Worm (Caenorhabditis elegans) whole organism, L4 larva: ENCODE measurements around the gene C13A2.9.

ENCODE experiments used
- F26F4.8 ChIP-seq: fragments of 200-800 bp; sonication (Bioruptor generic); conservative IDR thresholded peaks from 2 replicates; pipeline ENCODE4 v1.3.6; 2022; ENCODE audit warnings: missing genetic modification characterization, missing compliant biosample characterization
- F37D6.2 ChIP-seq: sonication (generic microtip); optimal IDR thresholded peaks from 2 replicates; lab custom pipeline; 2016; ENCODE audit warnings: mild to moderate bottlenecking, missing genetic modification characterization, missing compliant biosample characterization
- Y75B8A.6 ChIP-seq: fragments of 200-800 bp; sonication (Bioruptor generic); IDR thresholded peaks from 2 replicates; pipeline ENCODE4 v1.3.6; 2022; ENCODE audit warnings: missing genetic modification reagents, missing genetic modification characterization, missing compliant biosample characterization
- aha-1 ChIP-seq: fragments of 150-350 bp; peaks from one replicate; lab custom pipeline; 2014; ENCODE audit warnings: missing biosample characterization, missing genetic modification characterization
- aly-2 ChIP-seq: sonication (generic microtip); optimal IDR thresholded peaks from 2 replicates; lab custom pipeline; 2018; ENCODE audit warnings: missing biosample characterization, missing genetic modification characterization
- arid-1 ChIP-seq: fragments of 200-800 bp; sonication (Bioruptor generic); conservative IDR thresholded peaks from 2 replicates; pipeline ENCODE4 v1.3.6; 2022; ENCODE audit warnings: missing genetic modification reagents, missing genetic modification characterization, missing compliant biosample characterization
- ceh-28 ChIP-seq: fragments of 150-350 bp; optimal IDR thresholded peaks from 2 replicates; lab custom pipeline; 2014; ENCODE audit warnings: missing biosample characterization, missing genetic modification reagents, missing genetic modification characterization
- ceh-44 ChIP-seq: fragments of 200-800 bp; sonication (Bioruptor generic); IDR thresholded peaks from 2 replicates; pipeline ENCODE4 v1.3.6; 2022; ENCODE audit warnings: missing genetic modification reagents, missing genetic modification characterization, missing compliant biosample characterization
- ctbp-1 ChIP-seq: fragments of 200-800 bp; sonication (Bioruptor generic); IDR thresholded peaks from 2 replicates; pipeline ENCODE4 v1.3.6; 2022; ENCODE audit warnings: missing genetic modification reagents, missing genetic modification characterization, missing compliant biosample characterization
- daf-12 ChIP-seq: fragments of 150-350 bp; optimal IDR thresholded peaks from 2 replicates; lab custom pipeline; 2014; ENCODE audit warnings: missing biosample characterization, missing genetic modification reagents, missing genetic modification characterization
- daf-8 ChIP-seq: fragments of 200-800 bp; sonication (Bioruptor generic); IDR thresholded peaks from 2 replicates; pipeline ENCODE4 v1.3.6; 2022; ENCODE audit warnings: missing genetic modification characterization, missing compliant biosample characterization
- dmd-8 ChIP-seq: fragments of 200-800 bp; sonication (Bioruptor generic); IDR thresholded peaks from 2 replicates; pipeline ENCODE4 v1.3.6; 2022; ENCODE audit warnings: missing genetic modification characterization, missing compliant biosample characterization
- dmd-9 ChIP-seq: fragments of 200-800 bp; sonication (Bioruptor generic); IDR thresholded peaks from 2 replicates; pipeline ENCODE4 v1.3.6; 2022; ENCODE audit warnings: missing genetic modification reagents, missing genetic modification characterization, missing compliant biosample characterization
- dve-1 ChIP-seq: sonication (generic microtip); optimal IDR thresholded peaks from 2 replicates; lab custom pipeline; 2017; ENCODE audit warnings: antibody characterized with exemption, mild to moderate bottlenecking, missing genetic modification characterization, missing compliant biosample characterization; ENCODE audit not compliant: insufficient read depth
- gei-8 ChIP-seq: fragments of 200-800 bp; sonication (Bioruptor generic); optimal IDR thresholded peaks from 2 replicates; lab custom pipeline; 2018; ENCODE audit warnings: mild to moderate bottlenecking, missing genetic modification characterization, missing compliant biosample characterization
- hif-1 ChIP-seq, 2 experiments: sonication (generic microtip); optimal IDR thresholded peaks; 2 replicates each; lab custom pipeline; 2016 to 2017; ENCODE audit warnings: missing compliant biosample characterization in 2 of 2, missing genetic modification characterization in 2 of 2, missing genetic modification reagents in 2 of 2, missing genotype in 2 of 2, mild to moderate bottlenecking in 1 of 2
- lin-1 ChIP-seq: fragments of 200-800 bp; sonication (Bioruptor generic); IDR thresholded peaks from 2 replicates; pipeline ENCODE4 v1.3.6; 2022; ENCODE audit warnings: missing genetic modification reagents, missing genetic modification characterization, missing compliant biosample characterization
- lin-29 ChIP-seq: fragments of 200-800 bp; sonication (Bioruptor generic); IDR thresholded peaks from 2 replicates; pipeline ENCODE4 v1.3.6; 2022; ENCODE audit warnings: missing genetic modification reagents, missing genetic modification characterization, missing compliant biosample characterization
- lin-38 ChIP-seq: fragments of 200-800 bp; sonication (Bioruptor generic); IDR thresholded peaks from 2 replicates; pipeline ENCODE4 v1.3.6; 2022; ENCODE audit warnings: missing genetic modification reagents, missing genetic modification characterization, missing compliant biosample characterization
- lir-3 ChIP-seq: sonication (generic microtip); optimal IDR thresholded peaks from 2 replicates; lab custom pipeline; 2016; ENCODE audit warnings: mild to moderate bottlenecking, missing genetic modification characterization, missing compliant biosample characterization
- mdl-1 ChIP-seq, 2 experiments: fragments of 150-350 bp in 1 of 2; sonication (generic microtip) in 1 of 2; optimal IDR thresholded peaks; 2 replicates each; lab custom pipeline; 2014 to 2017; ENCODE audit warnings: missing biosample characterization in 2 of 2, missing genetic modification characterization in 2 of 2
- mxl-3 ChIP-seq: fragments of 200-800 bp; sonication (Bioruptor generic); optimal IDR thresholded peaks from 2 replicates; lab custom pipeline; 2018; ENCODE audit warnings: mild to moderate bottlenecking, missing genetic modification characterization, missing compliant biosample characterization
- nhr-10 ChIP-seq: fragments of 150-350 bp; optimal IDR thresholded peaks from 2 replicates; lab custom pipeline; 2014; ENCODE audit warnings: missing biosample characterization, missing genetic modification characterization
- nhr-102 ChIP-seq: sonication (generic microtip); optimal IDR thresholded peaks from 2 replicates; lab custom pipeline; 2016; ENCODE audit warnings: mild to moderate bottlenecking, missing genetic modification characterization, moderate library complexity, missing compliant biosample characterization
- nhr-42 ChIP-seq: fragments of 200-800 bp; sonication (Bioruptor generic); IDR thresholded peaks from 2 replicates; pipeline ENCODE4 v1.3.6; 2022; ENCODE audit warnings: missing genetic modification characterization, missing compliant biosample characterization
- pha-4 ChIP-seq, 2 experiments: fragments of 150-350 bp in 1 of 2; fragments of 200-800 bp in 1 of 2; sonication (Bioruptor generic) in 1 of 2; IDR thresholded peaks in 1 of 2; optimal IDR thresholded peaks in 1 of 2; 2 replicates each; pipeline versions ENCODE4 v1.3.6 to Lab custom; 2014 to 2022; ENCODE audit warnings: missing genetic modification characterization in 2 of 2, missing genetic modification reagents in 2 of 2, missing biosample characterization in 1 of 2, missing compliant biosample characterization in 1 of 2
- pqm-1 ChIP-seq: sonication (generic microtip); optimal IDR thresholded peaks from 2 replicates; lab custom pipeline; 2017; ENCODE audit warnings: missing biosample characterization, missing genetic modification characterization
- spr-3 ChIP-seq: fragments of 200-800 bp; sonication (Bioruptor generic); optimal IDR thresholded peaks from 2 replicates; lab custom pipeline; 2018; ENCODE audit warnings: mild to moderate bottlenecking, missing genetic modification characterization, missing compliant biosample characterization
- unc-39 ChIP-seq: sonication (generic microtip); optimal IDR thresholded peaks from 2 replicates; lab custom pipeline; 2017; ENCODE audit warnings: missing biosample characterization, missing genetic modification characterization
- unc-62 ChIP-seq, 3 experiments: fragments of 150-350 bp in 1 of 3; sonication (generic microtip); optimal IDR thresholded peaks in 2 of 3; peaks in 1 of 3; 1 replicate in 1 of 3; 2 replicates in 2 of 3; lab custom pipeline; 2014 to 2017; ENCODE audit warnings: missing biosample characterization in 3 of 3, missing genetic modification characterization in 3 of 3, missing genetic modification reagents in 3 of 3, missing genotype in 1 of 3
- zag-1 ChIP-seq: fragments of 150-350 bp; optimal IDR thresholded peaks from 2 replicates; lab custom pipeline; 2014; ENCODE audit warnings: missing biosample characterization, missing genetic modification characterization
- zfp-3 ChIP-seq: fragments of 200-800 bp; sonication (Bioruptor generic); conservative IDR thresholded peaks from 2 replicates; pipeline ENCODE4 v1.3.6; 2022; ENCODE audit warnings: missing genetic modification reagents, missing genetic modification characterization, missing compliant biosample characterization

C13A2.9 gene

ce11 chrV:7255095-7255494, 8.8 kb downstream of the C13A2.9 start, which contains the start of gene C05C8.8:
Gene C05C8.8 (minus strand): TSS chrV:7255195.
- TF ChIP-seq mdl-1 (tag; optimal IDR thresholded peaks at IDR 0.05; lab: Kevin White, UChicago) (no peak), arid-1 (GFP tag; lab: Robert Waterston, UW) (no peak), nhr-102 (tag; lab: Kevin White, UChicago) (no peak), zfp-3 (no peak), pqm-1 (no peak), ctbp-1 (no peak), F26F4.8 (GFP tag; lab: Robert Waterston, UW) (no peak), lin-29 (GFP tag; lab: Robert Waterston, UW) (no peak), mxl-3 (no peak), Y75B8A.6 (GFP tag; lab: Robert Waterston, UW) (no peak), ceh-44 (GFP tag; lab: Robert Waterston, UW) (no peak), hif-1 (tag; optimal IDR thresholded peaks at IDR 0.05; lab: Kevin White, UChicago) (no peak), daf-8 (no peak), unc-39 (tag; lab: Kevin White, UChicago) (no peak), dmd-9 (no peak), F37D6.2 (no peak)

ce11 chrV:7248227-7248953, 15.6 kb downstream of the C13A2.9 start:
- TF ChIP-seq mxl-3 (no peak), unc-62 (GFP tag; optimal IDR thresholded peaks at IDR 0.05 in 1 of 2; lab: Kevin White, UChicago) (peak in 1 of 2 experiments; percentile 95), unc-62 (tag; optimal IDR thresholded peaks at IDR 0.05; lab: Kevin White, UChicago) (no peak), lin-29 (GFP tag; lab: Robert Waterston, UW) (no peak), aha-1 (tag; lab: Kevin White, UChicago) (peak; percentile 92)

- TF ChIP-seq unc-62 (GFP tag; optimal IDR thresholded peaks at IDR 0.05 in 1 of 2; lab: Kevin White, UChicago) (peak in 1 of 2 experiments; percentile 28), unc-62 (tag; optimal IDR thresholded peaks at IDR 0.05; lab: Kevin White, UChicago) (no peak), dmd-8 (GFP tag; lab: Robert Waterston, UW) (no peak), aly-2 (tag; lab: Kevin White, UChicago) (no peak), daf-12 (tag; lab: Kevin White, UChicago) (no peak), mxl-3 (peak; percentile 21)
Observed at ce11 chrV:7246951-7247350, 17.0 kb downstream of the C13A2.9 start, which contains the start of gene C05C8.7. Gene C05C8.7 (minus strand): TSS chrV:7247050.

- TF ChIP-seq nhr-10 (tag; lab: Kevin White, UChicago) (no peak), zag-1 (tag; lab: Kevin White, UChicago) (no peak), lin-38 (GFP tag; lab: Robert Waterston, UW) (no peak), pha-4 (GFP tag; IDR thresholded peaks at IDR 0.05; lab: Robert Waterston, UW) (no peak), pha-4 (tag; optimal IDR thresholded peaks at IDR 0.05; lab: Kevin White, UChicago) (no peak), ceh-28 (tag; lab: Kevin White, UChicago) (no peak), nhr-42 (GFP tag; lab: Robert Waterston, UW) (no peak), dve-1 (tag; lab: Kevin White, UChicago) (no peak), spr-3 (GFP tag; lab: Kevin White, UChicago) (no peak), gei-8 (GFP tag; lab: Kevin White, UChicago) (no peak), lin-1 (GFP tag; lab: Robert Waterston, UW) (no peak), lir-3 (tag; lab: Kevin White, UChicago) (no peak)
Observed at ce11 chrV:7239471-7239870, 24.5 kb downstream of the C13A2.9 start, which contains the start of gene C05C8.1. Gene C05C8.1 (plus strand): TSS chrV:7239771.
